Fruit fly (Drosophila melanogaster) whole organism, wandering third instar larva: ENCODE measurements around the gene Elys.

Source experiments
- Dfd ChIP-seq: fragments of >200 bp; optimal IDR thresholded peaks from 2 replicates; lab custom pipeline; 2017; ENCODE audit warnings: missing biosample characterization, missing genetic modification characterization
- usp ChIP-seq: fragments of >200 bp; optimal IDR thresholded peaks from 2 replicates; lab custom pipeline; 2017; ENCODE audit warnings: missing biosample characterization, missing genetic modification characterization

dm6 chrX:19694792-19695558 is 42.9 kb downstream of the Elys start, which contains the start of gene CG14229:
- TF ChIP-seq usp (GFP tag; lab: Kevin White, UChicago): no peak
- TF ChIP-seq Dfd (GFP tag; lab: Kevin White, UChicago): no peak
